Worm (Caenorhabditis elegans) whole organism, mixed stage, embryonic: ENCODE measurements around the gene pqn-57.

ENCODE experiments used
- ces-1 ChIP-seq: fragments of 150-350 bp; optimal IDR thresholded peaks from 2 replicates; lab custom pipeline; 2014; ENCODE audit warnings: missing biosample characterization, missing genetic modification reagents, missing genetic modification characterization
- hlh-1 ChIP-seq: fragments of 150-350 bp; optimal IDR thresholded peaks from 2 replicates; lab custom pipeline; 2014; ENCODE audit warnings: missing biosample characterization, missing genetic modification reagents, missing genetic modification characterization
- mep-1 ChIP-seq: fragments of 150-350 bp; optimal IDR thresholded peaks from 2 replicates; lab custom pipeline; 2017; ENCODE audit warnings: missing biosample characterization, missing genetic modification reagents, missing genetic modification characterization, inconsistent platforms
- nhr-237 ChIP-seq: fragments of 150-350 bp; optimal IDR thresholded peaks from 2 replicates; lab custom pipeline; 2014; ENCODE audit warnings: missing biosample characterization, missing genetic modification characterization
- unc-62 ChIP-seq: fragments of 150-350 bp; optimal IDR thresholded peaks from 2 replicates; lab custom pipeline; 2014; ENCODE audit warnings: missing biosample characterization, missing genetic modification reagents, missing genetic modification characterization

DNA sequence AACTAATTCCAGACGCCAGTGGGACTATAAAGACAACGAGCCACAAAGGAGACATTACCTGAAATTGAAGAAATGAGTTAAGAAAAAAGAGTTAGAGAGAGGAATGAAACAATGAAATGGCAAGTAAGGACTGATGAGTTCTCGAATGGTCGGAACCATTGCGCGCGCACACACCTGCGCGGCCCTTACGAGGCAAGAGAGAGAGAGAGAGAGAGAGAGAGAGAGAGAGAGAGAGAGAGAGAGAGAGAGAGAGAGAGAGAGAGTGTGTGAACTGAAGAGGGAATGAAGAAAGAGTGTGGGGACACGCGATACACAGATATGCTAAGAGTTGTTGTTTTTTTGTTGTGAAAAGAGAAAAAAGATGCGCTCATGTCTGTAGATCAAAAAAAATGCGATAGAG is 5.6 kb upstream of the pqn-57 start, which contains the start of gene R09F10.8:
- TF ChIP-seq nhr-237 (tag; lab: Kevin White, UChicago) (no peak), ces-1 (GFP tag; lab: Kevin White, UChicago) (no peak), hlh-1 (no peak), mep-1 (tag; lab: Kevin White, UChicago) (no peak), unc-62 (GFP tag; lab: Kevin White, UChicago) (no peak)
